Fruit fly (Drosophila melanogaster): Measurements from ENCODE around the gene Dad.

Gene Dad

DNA sequence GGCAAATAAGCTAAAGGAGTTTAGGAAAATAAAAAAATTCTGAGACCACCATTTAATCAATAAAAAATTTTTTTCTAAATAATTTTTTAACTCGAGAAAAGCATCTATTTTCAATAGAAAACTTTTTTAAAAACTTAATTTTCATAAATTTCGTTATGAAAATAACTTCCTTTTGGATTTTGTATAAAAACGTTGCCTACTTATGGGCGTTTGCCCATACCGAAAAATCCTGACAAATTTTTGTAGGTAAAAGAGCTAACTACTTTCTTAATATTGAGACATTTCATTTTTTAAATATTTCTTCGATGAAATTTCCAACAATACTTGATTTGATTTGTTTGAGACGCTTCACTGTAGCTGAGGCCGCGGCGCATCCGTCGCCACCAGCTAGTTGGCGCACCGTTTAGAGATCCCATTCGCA, 6.4 kb downstream of the Dad start (continued):
- TF ChIP-seq gsb-n (tag; optimal IDR thresholded peaks at IDR 0.05) = peak; percentile 32
- TF ChIP-seq CG4328 (GFP tag; optimal IDR thresholded peaks at IDR 0.05) = no peak
- no peak for TF ChIP-seq pita (GFP tag; optimal IDR thresholded peaks at IDR 0.05)
- TF ChIP-seq CG11456 (GFP tag; IDR thresholded peaks at IDR 0.05) = no peak
- no peak for TF ChIP-seq CG6854 (GFP tag; optimal IDR thresholded peaks at IDR 0.05)
- no peak for TF ChIP-seq gro (GFP tag; optimal IDR thresholded peaks at IDR 0.05)
- TF ChIP-seq HLH54F (GFP tag; optimal IDR thresholded peaks at IDR 0.05) = peak; percentile 31
- peak; percentile 5 for TF ChIP-seq Myb (GFP tag; optimal IDR thresholded peaks at IDR 0.05)
- no peak for TF ChIP-seq CG13287 (GFP tag; IDR thresholded peaks at IDR 0.05; ENCODE audit: partially characterized antibody)
- TF ChIP-seq CG6272 (GFP tag; IDR thresholded peaks at IDR 0.05) = no peak
- TF ChIP-seq kay (GFP tag; optimal IDR thresholded peaks at IDR 0.05) = no peak
- TF ChIP-seq mirr (GFP tag; optimal IDR thresholded peaks at IDR 0.05) = no peak
- no peak for TF ChIP-seq Adf1 (GFP tag; IDR thresholded peaks at IDR 0.05)
- no peak for TF ChIP-seq Trl (optimal IDR thresholded peaks at IDR 0.05)
- no peak for TF ChIP-seq Trl (GFP tag; optimal IDR thresholded peaks at IDR 0.05)
- no peak for TF ChIP-seq Deaf1 (tag; optimal IDR thresholded peaks at IDR 0.05)
- peak; percentile 71 for TF ChIP-seq Oli (tag; optimal IDR thresholded peaks at IDR 0.05)
- no peak for TF ChIP-seq toy (GFP tag; IDR thresholded peaks at IDR 0.05)
- TF ChIP-seq Xbp1 (GFP tag; optimal IDR thresholded peaks at IDR 0.05) = peak; percentile 53
- peak; percentile 61 for TF ChIP-seq Med (GFP tag)
- peak; percentile 32; the same call in 1 of the 2 replicates for TF ChIP-seq CG14441 (GFP tag; IDR thresholded peaks at IDR 0.05)
- TF ChIP-seq CG6765 (GFP tag; optimal IDR thresholded peaks at IDR 0.05) = no peak
- peak; percentile 9; the same call in 1 of the 2 replicates for TF ChIP-seq Rfx (GFP tag; IDR thresholded peaks at IDR 0.05)
- peak; percentile 15 for TF ChIP-seq CG5180 (GFP tag; optimal IDR thresholded peaks at IDR 0.05)
- TF ChIP-seq CG7357 (GFP tag; IDR thresholded peaks at IDR 0.05) = no peak
- TF ChIP-seq ab (GFP tag; optimal IDR thresholded peaks at IDR 0.05) = no peak
- peak; percentile 14; the same call in 1 of the 2 replicates for TF ChIP-seq H2.0 (GFP tag; IDR thresholded peaks at IDR 0.05)
- TF ChIP-seq lola (GFP tag; optimal IDR thresholded peaks at IDR 0.05) = peak in 1 of 3 experiments; percentile 53
- no peak for TF ChIP-seq pb (GFP tag; optimal IDR thresholded peaks at IDR 0.05)
- no peak for TF ChIP-seq H15 (GFP tag; IDR thresholded peaks at IDR 0.05)
- peak; percentile 42; the same call in 1 of the 3 replicates for TF ChIP-seq zfh1 (GFP tag; IDR thresholded peaks at IDR 0.05)
- peak; percentile 62 for TF ChIP-seq CG7839 (tag; optimal IDR thresholded peaks at IDR 0.05)
- TF ChIP-seq CG43689 (GFP tag; IDR thresholded peaks at IDR 0.05) = no peak
- TF ChIP-seq Gsc (GFP tag; IDR thresholded peaks at IDR 0.05) = no peak
- TF ChIP-seq cad (GFP tag; optimal IDR thresholded peaks at IDR 0.05) = no peak
- no peak for TF ChIP-seq ftz-f1 (GFP tag; optimal IDR thresholded peaks at IDR 0.05)
- no peak for TF ChIP-seq B-H1 (GFP tag; IDR thresholded peaks at IDR 0.05)
- no peak for TF ChIP-seq cg (GFP tag; optimal IDR thresholded peaks at IDR 0.05)
- TF ChIP-seq Spps (tag; optimal IDR thresholded peaks at IDR 0.05) = peak; percentile 1
- TF ChIP-seq dan (GFP tag; IDR thresholded peaks at IDR 0.05) = no peak
- TF ChIP-seq CG31441 (GFP tag; IDR thresholded peaks at IDR 0.05) = peak; percentile 71
- TF ChIP-seq Dfd (GFP tag; optimal IDR thresholded peaks at IDR 0.05) = no peak
- TF ChIP-seq CG32767 (GFP tag; IDR thresholded peaks at IDR 0.05) = peak; percentile 18; the same call in 1 of the 2 replicates
- no peak for TF ChIP-seq maf-S (GFP tag; optimal IDR thresholded peaks at IDR 0.05)
- no peak for TF ChIP-seq Side (GFP tag; optimal IDR thresholded peaks at IDR 0.05)
- TF ChIP-seq jigr1 (GFP tag; IDR thresholded peaks at IDR 0.05) = no peak
- peak; percentile 41 for TF ChIP-seq org-1 (GFP tag; optimal IDR thresholded peaks at IDR 0.05)
- TF ChIP-seq gsb (GFP tag; IDR thresholded peaks at IDR 0.05) = no peak
- no peak for TF ChIP-seq sim (GFP tag; IDR thresholded peaks at IDR 0.05)
- peak; percentile 10 for TF ChIP-seq pnt (GFP tag; optimal IDR thresholded peaks at IDR 0.05)
- no peak for TF ChIP-seq CG12299 (tag; optimal IDR thresholded peaks at IDR 0.05)
- peak; percentile 30 for TF ChIP-seq CG1233 (GFP tag; optimal IDR thresholded peaks at IDR 0.05)
- TF ChIP-seq bab2 (GFP tag; optimal IDR thresholded peaks at IDR 0.05) = peak; percentile 1

Measured in whole organism, embryonic.